Worm (Caenorhabditis elegans): Measurements from ENCODE around the gene ddx-17.
A peak's percentile ranks its signal among the peaks of the same experiment; 100 is the strongest.

Gene ddx-17

DNA sequence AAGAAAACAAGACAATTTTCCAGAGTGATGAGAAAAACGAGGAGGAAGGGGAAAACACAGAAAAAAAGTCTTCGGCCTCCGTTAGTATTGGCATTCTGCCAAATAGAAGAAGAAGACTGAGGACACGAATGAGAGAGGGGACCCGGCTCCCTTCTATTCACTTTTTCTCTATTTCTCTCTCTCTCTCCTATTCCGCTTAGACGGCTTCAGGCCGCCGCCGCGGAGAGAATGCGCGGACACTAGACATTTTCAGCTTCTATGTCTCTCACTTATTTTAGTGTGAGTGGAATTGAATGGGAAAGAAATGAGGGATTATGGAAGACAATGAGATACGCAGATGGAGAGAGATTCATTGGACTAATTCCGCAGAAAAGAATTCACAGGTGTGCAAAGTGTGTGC, 5.0 kb downstream of the ddx-17 start:
- TF ChIP-seq ces-1 (GFP tag; optimal IDR thresholded peaks at IDR 0.05) (peak; percentile 1), ham-2 (GFP tag; optimal IDR thresholded peaks at IDR 0.05) (peak; percentile 21), unc-120 (tag; optimal IDR thresholded peaks at IDR 0.05; ENCODE audit: poor library complexity, severe bottlenecking) (no peak), cnd-1 (tag; optimal IDR thresholded peaks at IDR 0.05) (no peak)

DNA sequence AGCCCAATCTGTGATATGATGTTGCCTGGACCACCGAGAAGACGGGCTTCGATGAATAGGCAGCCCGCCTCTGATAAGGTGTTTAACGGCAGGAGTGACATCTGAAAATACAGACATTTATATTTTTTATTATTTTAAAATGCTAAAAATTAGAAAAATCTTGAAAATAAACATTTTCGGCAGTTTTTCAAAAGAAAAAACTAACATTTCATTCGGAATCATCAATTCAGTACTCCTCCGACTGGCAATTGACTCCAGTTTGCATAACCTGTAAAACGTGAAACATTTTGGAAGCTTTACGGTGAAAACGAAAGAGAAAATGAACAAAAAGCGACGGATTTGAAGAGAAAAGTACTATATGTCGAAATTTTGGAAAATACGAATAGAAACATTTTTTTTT, 6.0 kb downstream of the ddx-17 start, which contains the start of gene ric-7:
TSS of gene ric-7 (minus strand) at position 101 of the 400 bp plus-strand sequence.
- no peak for TF ChIP-seq cnd-1 (tag; optimal IDR thresholded peaks at IDR 0.05)
- no peak for TF ChIP-seq zip-8 (tag; optimal IDR thresholded peaks at IDR 0.05)

DNA sequence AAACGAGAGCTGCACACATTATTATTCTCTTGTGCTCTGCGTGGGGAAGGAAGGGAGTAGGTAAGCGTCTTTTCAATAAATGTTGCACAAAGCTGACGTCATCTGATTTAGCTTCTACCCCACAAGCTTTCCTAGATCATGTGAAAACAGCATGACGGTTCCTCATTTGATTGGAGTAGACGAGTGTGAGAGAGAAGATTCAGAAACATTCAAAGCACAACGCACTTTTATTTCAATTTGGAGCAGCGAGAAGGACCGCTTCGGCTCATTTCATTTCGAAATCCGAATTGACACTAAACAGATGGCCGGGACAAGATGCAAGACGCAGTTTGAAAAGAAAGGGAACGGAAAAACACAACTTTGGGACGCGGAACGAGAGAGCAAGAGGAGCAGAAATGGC, 7.5 kb downstream of the ddx-17 start:
- TF ChIP-seq sem-2 (GFP tag; optimal IDR thresholded peaks at IDR 0.05): no peak
- no peak for TF ChIP-seq mab-5 (tag; optimal IDR thresholded peaks at IDR 0.05)
- TF ChIP-seq drap-1 (GFP tag; optimal IDR thresholded peaks at IDR 0.05): no peak
- no peak for TF ChIP-seq flh-1 (GFP tag; optimal IDR thresholded peaks at IDR 0.05)
- no peak for TF ChIP-seq lin-13 (tag; optimal IDR thresholded peaks at IDR 0.05)
- no peak for TF ChIP-seq elt-3 (tag; optimal IDR thresholded peaks at IDR 0.05)
- peak; percentile 16 for TF ChIP-seq unc-120 (tag; optimal IDR thresholded peaks at IDR 0.05; ENCODE audit: poor library complexity, severe bottlenecking)
- TF ChIP-seq hlh-1 (tag; optimal IDR thresholded peaks at IDR 0.05): peak; percentile 45
- peak; percentile 18 for TF ChIP-seq unc-62 (GFP tag; optimal IDR thresholded peaks at IDR 0.05)
- no peak for TF ChIP-seq cnd-1 (tag; optimal IDR thresholded peaks at IDR 0.05)
- peak; percentile 56 for TF ChIP-seq ces-1 (GFP tag; optimal IDR thresholded peaks at IDR 0.05)
- TF ChIP-seq mep-1 (tag; optimal IDR thresholded peaks at IDR 0.05): no peak

DNA sequence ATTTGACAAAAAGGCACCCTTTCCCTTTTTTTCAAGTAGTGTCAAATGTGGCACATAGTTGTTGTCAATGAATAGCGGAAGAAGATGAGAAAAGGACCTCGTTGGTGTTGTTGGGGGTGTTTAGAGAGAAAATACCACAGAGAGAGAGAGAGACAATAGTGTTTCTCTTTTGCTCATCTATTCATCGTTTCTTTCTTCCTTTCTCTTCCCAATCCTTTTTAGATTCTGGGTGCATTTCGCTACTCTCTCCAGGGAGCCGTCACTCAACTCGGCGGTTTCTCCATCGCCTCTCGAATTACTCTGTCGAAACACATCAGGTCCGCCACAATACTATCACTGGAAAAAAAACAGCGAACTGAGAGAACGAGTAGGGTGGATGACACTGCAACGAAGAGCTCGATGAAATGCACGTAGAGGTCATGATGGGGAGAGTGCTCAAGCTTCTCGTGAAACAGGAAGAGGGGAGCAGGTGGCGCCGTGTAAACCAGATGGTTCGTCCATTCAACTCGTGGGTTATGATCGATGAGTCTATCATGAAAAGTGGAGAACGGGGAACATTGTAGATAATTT, 8.2 kb downstream of the ddx-17 start:
- TF ChIP-seq ces-1 (GFP tag; optimal IDR thresholded peaks at IDR 0.05) (peak; percentile 32), bed-3 (GFP tag; optimal IDR thresholded peaks at IDR 0.05) (no peak), nhr-28 (tag; optimal IDR thresholded peaks at IDR 0.05) (no peak)

DNA sequence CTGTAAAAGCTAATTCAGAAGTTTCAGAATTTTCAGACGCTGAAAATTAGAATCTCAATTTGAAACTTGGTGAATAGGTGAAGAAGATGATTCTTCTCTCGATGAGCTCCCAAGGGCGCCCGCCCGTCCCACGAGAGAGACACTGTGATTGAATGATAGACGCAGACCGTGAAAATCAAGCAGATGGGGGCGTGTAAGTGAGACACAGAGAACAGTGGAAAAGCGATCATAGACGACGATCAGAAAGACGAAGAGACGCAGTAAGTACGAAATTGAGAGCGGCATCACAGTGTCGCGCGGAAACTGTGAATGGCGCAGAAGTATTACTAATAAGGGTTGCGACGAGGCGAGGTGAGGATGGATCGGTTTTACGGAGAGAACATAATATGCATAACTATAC, 9.4 kb downstream of the ddx-17 start:
- peak; percentile 21 for TF ChIP-seq pha-4 (tag; optimal IDR thresholded peaks at IDR 0.05)
- peak; percentile 44 for TF ChIP-seq ham-2 (GFP tag; optimal IDR thresholded peaks at IDR 0.05)
- TF ChIP-seq snpc-4 (tag; optimal IDR thresholded peaks at IDR 0.05): no peak

DNA sequence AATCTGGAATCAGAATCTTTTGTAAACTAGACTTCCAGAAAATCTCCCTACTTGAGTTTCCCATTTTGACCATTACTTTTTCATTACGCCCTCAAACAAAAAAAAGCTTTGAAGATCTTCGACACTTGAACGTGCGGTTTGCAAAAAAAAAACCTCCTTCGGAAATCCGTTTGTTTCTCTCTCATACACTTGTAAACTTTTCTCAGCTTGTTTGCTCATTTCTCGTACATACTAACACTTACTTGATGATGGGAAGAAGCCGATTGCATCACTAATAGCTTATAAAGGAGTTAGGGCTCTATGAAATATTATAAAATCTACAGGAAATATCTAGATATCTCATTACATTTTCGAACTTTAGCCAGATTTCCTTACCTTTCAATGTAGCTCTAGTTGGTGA, 9.9 kb downstream of the ddx-17 start:
- no peak for TF ChIP-seq flh-1 (GFP tag; optimal IDR thresholded peaks at IDR 0.05)
- TF ChIP-seq ham-2 (GFP tag; optimal IDR thresholded peaks at IDR 0.05): no peak

DNA sequence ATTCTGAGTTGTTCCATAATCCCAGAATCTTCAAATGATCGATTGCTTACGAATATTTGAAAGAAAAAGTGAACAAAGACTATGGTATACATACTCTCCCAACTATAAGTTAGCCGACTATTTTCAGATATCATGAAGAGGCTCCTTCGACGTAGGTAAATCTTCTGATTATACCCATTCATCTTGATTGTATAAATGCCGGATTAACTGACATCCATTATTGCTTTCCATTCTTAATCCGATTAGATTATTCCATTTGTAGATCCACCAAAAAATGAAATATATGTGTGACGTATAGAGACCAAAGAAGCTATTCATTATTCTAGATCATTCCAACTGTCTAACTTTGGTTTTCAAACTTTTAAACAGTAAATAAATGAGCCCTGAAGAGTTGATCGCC, 18.4 kb downstream of the ddx-17 start:
- TF ChIP-seq elt-3 (tag; optimal IDR thresholded peaks at IDR 0.05) (no peak), ceh-43 (GFP tag; optimal IDR thresholded peaks at IDR 0.05) (no peak)

DNA sequence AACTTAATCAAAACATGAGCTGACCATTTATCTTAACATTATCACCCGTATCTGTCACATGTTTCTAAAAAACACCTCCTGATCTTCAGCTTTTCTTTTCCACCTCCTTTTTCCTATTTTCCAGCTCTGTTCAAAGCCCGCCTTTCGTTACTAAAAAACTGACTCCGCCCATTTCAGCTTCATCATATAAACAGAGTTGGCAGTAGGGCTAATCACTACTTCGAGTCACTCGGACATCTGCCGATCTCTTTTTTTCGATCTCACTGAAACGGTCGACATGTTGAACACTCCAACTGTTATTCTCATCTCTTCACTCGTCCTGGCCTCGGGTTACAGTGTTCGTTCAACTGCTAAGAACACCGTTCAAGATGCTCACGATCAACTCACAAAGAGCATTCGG, 19.4 kb downstream of the ddx-17 start, which contains the start of gene droe-4:
TSS of gene droe-4 (plus strand) at position 172 of the 400 bp plus-strand sequence.
- TF ChIP-seq sptf-1 (tag; optimal IDR thresholded peaks at IDR 0.05): no peak
- TF ChIP-seq sem-2 (GFP tag; optimal IDR thresholded peaks at IDR 0.05): no peak
- no peak for TF ChIP-seq M03D4.4 (tag; optimal IDR thresholded peaks at IDR 0.05)

DNA sequence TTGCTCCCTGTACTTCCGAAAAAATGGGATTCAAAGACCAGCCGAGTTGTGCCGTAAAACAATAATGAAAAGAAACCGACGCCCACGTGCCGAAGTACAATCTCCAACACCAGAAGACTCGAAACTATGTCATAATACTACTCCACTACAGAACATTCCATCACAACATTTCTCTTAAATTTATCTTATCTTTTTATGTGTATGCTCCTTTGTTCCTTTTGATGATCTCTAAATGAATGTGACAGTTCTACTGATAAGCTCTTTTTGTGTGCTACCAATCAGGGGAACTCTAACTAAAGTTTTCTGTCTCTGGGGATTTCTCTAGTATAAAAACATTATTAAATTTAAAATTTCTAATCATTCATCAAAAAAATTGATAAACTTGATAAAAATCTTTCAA, 25.0 kb downstream of the ddx-17 start:
- TF ChIP-seq zip-8 (tag; optimal IDR thresholded peaks at IDR 0.05) (no peak), unc-39 (tag; optimal IDR thresholded peaks at IDR 0.05) (no peak), blmp-1 (tag; optimal IDR thresholded peaks at IDR 0.05) (no peak), lin-13 (tag; optimal IDR thresholded peaks at IDR 0.05) (no peak), lin-32 (GFP tag; optimal IDR thresholded peaks at IDR 0.05) (no peak), elt-1 (tag; optimal IDR thresholded peaks at IDR 0.05; ENCODE audit: borderline replicate concordance, insufficient read depth) (no peak), cnd-1 (tag; optimal IDR thresholded peaks at IDR 0.05) (no peak), tbx-8 (GFP tag; optimal IDR thresholded peaks at IDR 0.05) (no peak), sem-2 (GFP tag; optimal IDR thresholded peaks at IDR 0.05) (no peak), drap-1 (GFP tag; optimal IDR thresholded peaks at IDR 0.05) (no peak), nhr-28 (tag; optimal IDR thresholded peaks at IDR 0.05) (no peak), elt-3 (tag; optimal IDR thresholded peaks at IDR 0.05) (no peak)
